Worm (Caenorhabditis elegans): ENCODE data around the gene copb-1.

The copb-1 gene

ce11 chrII:3113934-3114333 lies 35.3 kb downstream of the copb-1 start, which contains the start of gene clec-123:
Gene clec-123, plus strand, starts transcription at chrII:3114234.
- no peak for TF ChIP-seq F57C9.4 (tag; optimal IDR thresholded peaks at IDR 0.05)
- TF ChIP-seq mxl-1 (tag; optimal IDR thresholded peaks at IDR 0.05) = no peak
- TF ChIP-seq lir-1 (GFP tag; conservative IDR thresholded peaks at IDR 0.05) = no peak
- TF ChIP-seq ztf-3 (GFP tag; optimal IDR thresholded peaks at IDR 0.05) = no peak
- no peak for TF ChIP-seq C06A6.2 (GFP tag; conservative IDR thresholded peaks at IDR 0.05)
- no peak for TF ChIP-seq rec-8 (tag; optimal IDR thresholded peaks at IDR 0.05)
- TF ChIP-seq nfyb-1 (GFP tag; IDR thresholded peaks at IDR 0.05) = no peak
- no peak for TF ChIP-seq athp-1 (tag; optimal IDR thresholded peaks at IDR 0.05)
- no peak for TF ChIP-seq ceh-100 (GFP tag; IDR thresholded peaks at IDR 0.05)
- no peak for TF ChIP-seq lsy-27 (tag; optimal IDR thresholded peaks at IDR 0.05; ENCODE audit: borderline replicate concordance, insufficient read depth)
- TF ChIP-seq egrh-3 (GFP tag; IDR thresholded peaks at IDR 0.05) = no peak
- no peak for TF ChIP-seq egl-18 (GFP tag; IDR thresholded peaks at IDR 0.05)
- TF ChIP-seq Y79H2A.3 (GFP tag; conservative IDR thresholded peaks at IDR 0.05) = no peak
- no peak for TF ChIP-seq pha-4 (tag; optimal IDR thresholded peaks at IDR 0.05)
- TF ChIP-seq nhr-179 (tag; optimal IDR thresholded peaks at IDR 0.05) = no peak
- TF ChIP-seq ceh-40 (GFP tag; IDR thresholded peaks at IDR 0.05) = no peak

DNA sequence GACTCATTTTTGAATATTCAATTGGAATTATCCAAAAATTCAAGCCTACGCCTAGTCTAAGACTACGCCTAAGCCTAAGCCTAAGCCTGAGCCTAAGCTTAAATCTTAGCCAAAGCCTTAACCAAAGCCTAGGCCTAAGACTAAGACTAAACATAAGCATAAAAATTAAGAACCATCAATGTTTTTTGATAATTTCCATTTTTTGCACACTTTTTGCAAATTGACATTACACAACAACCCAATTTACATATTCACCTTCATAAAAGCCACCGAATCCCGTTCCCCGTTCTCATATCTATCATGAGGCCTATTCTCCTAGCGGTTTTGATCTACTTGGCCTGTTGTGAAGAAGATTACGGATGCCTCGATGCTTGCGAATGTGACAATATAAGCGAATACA lies 38.9 kb downstream of the copb-1 start, which contains the start of gene T10D4.7:
Gene T10D4.7 (plus strand): TSS at position 301 of the 400 bp plus-strand sequence.
- TF ChIP-seq lin-35 (GFP tag; optimal IDR thresholded peaks at IDR 0.05) (no peak), akir-1 (GFP tag; optimal IDR thresholded peaks at IDR 0.05) (no peak), athp-1 (tag; optimal IDR thresholded peaks at IDR 0.05) (no peak), nfya-1 (tag; optimal IDR thresholded peaks at IDR 0.05; ENCODE audit: borderline replicate concordance, insufficient read depth) (no peak), F52B5.7 (tag; optimal IDR thresholded peaks at IDR 0.05) (no peak), snpc-1.3 (tag; optimal IDR thresholded peaks at IDR 0.05; ENCODE audit: insufficient read depth) (no peak), Y56A3A.18 (GFP tag; IDR thresholded peaks at IDR 0.05) (no peak), lsy-27 (tag; optimal IDR thresholded peaks at IDR 0.05; ENCODE audit: borderline replicate concordance, insufficient read depth) (no peak), xnd-1 (tag; optimal IDR thresholded peaks at IDR 0.05) (no peak), ztf-22 (GFP tag; optimal IDR thresholded peaks at IDR 0.05) (no peak), nhr-120 (GFP tag; IDR thresholded peaks at IDR 0.05) (no peak), ekl-4 (GFP tag; IDR thresholded peaks at IDR 0.05) (no peak), nfya-2 (GFP tag; IDR thresholded peaks at IDR 0.05) (no peak), K11D2.4 (GFP tag; IDR thresholded peaks at IDR 0.05) (no peak), C06A6.2 (GFP tag; conservative IDR thresholded peaks at IDR 0.05) (no peak)

DNA sequence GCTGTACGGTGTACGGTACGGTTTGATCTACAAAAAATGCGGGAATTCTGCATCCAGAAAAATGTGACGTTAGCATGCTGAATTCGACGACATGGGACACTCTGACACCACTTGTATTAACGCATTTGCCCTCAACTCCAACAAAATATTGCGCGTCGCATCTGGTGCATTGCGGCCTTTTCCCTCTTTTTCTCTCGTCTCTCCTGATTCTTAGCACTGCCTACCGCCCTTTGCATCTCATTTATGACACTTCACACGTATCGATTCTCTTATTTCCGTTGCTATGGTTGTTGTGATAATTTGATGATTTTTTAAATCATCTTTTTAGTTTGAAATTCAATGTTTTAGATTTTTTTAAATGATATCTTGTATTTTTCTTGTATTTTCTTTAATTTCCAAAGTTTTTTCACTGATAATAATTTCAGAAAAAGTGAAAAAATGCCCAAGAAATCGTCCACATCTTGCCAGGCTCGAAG lies 40.3 kb downstream of the copb-1 start, which contains the start of gene T10D4.6:
Gene T10D4.6 (plus strand): TSS at position 426 of the 476 bp plus-strand sequence.
- TF ChIP-seq egrh-3 (GFP tag; IDR thresholded peaks at IDR 0.05) (no peak), lin-54 (GFP tag; optimal IDR thresholded peaks at IDR 0.05) (no peak), ceh-40 (GFP tag; IDR thresholded peaks at IDR 0.05) (no peak), T26A5.8 (tag; optimal IDR thresholded peaks at IDR 0.05) (no peak), hmg-1.2 (GFP tag; IDR thresholded peaks at IDR 0.05) (peak; percentile 84; the same call in 1 of the 2 replicates), attf-5 (GFP tag; optimal IDR thresholded peaks at IDR 0.05) (peak; percentile 83), F39B2.1 (GFP tag; IDR thresholded peaks at IDR 0.05) (no peak), pbrm-1 (GFP tag; IDR thresholded peaks at IDR 0.05) (no peak)

DNA sequence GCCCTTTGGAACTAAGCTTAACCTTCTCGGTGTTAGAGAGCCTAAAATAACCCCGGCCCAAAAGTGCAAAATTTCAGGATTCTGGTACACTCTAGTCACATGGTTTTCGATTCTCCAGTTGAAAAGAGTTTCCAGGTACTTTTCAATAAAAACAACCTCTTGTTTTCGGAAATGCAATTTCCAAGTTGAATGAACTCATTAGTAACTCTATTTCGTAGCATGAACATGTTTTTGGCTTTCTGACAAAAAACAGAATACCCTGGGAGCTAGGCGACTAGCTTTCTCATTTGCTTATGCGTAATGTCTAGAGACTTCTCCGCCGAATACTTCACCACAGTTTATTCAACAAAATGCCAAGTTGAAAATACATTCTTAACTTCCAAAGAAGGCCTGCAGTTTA lies 44.6 kb downstream of the copb-1 start, which contains the start of gene srh-71:
Gene srh-71 (plus strand): TSS at position 301 of the 400 bp plus-strand sequence.
- no peak for TF ChIP-seq F22D6.2 (tag; optimal IDR thresholded peaks at IDR 0.05)
- TF ChIP-seq egl-44 (GFP tag; IDR thresholded peaks at IDR 0.05) = no peak
- TF ChIP-seq ama-1 (optimal IDR thresholded peaks at IDR 0.05) = no peak
- no peak for TF ChIP-seq ama-1 (GFP tag; optimal IDR thresholded peaks at IDR 0.05)
- TF ChIP-seq F10E7.11 (tag; optimal IDR thresholded peaks at IDR 0.05) = no peak
- no peak for TF ChIP-seq F52B5.7 (tag; optimal IDR thresholded peaks at IDR 0.05)
- no peak for TF ChIP-seq D2030.7 (GFP tag; IDR thresholded peaks at IDR 0.05)
- TF ChIP-seq tbx-9 (tag; optimal IDR thresholded peaks at IDR 0.05; ENCODE audit: borderline replicate concordance) = no peak
- no peak for TF ChIP-seq Y56A3A.18 (GFP tag; IDR thresholded peaks at IDR 0.05)

Measured in whole organism, young adult.